5 worm cellular contexts compared by ENCODE assay signal in genomic region chrX:3787431-3788076, ce11.
TF ChIP-seq lines count a peak whose summit lies in the region.

Gene pmpl-1, plus strand, starts transcription at chrX:3788026.

TF ChIP-seq in whole organism, L1 larva, 84 proteins besides CTCF, POLR2A, EP300 and RAD21 (continued from another document and continues in another):
- TF ChIP-seq dsc-1 (tag; optimal IDR thresholded peaks at IDR 0.05; lab: Kevin White, UChicago), result peak; percentile 23
- peak; percentile 80 for TF ChIP-seq nhr-71 (tag; optimal IDR thresholded peaks at IDR 0.05; lab: Kevin White, UChicago)
- TF ChIP-seq lin-35 (GFP tag; optimal IDR thresholded peaks at IDR 0.05; lab: Kevin White, UChicago), result peak; percentile 34
- TF ChIP-seq irx-1 (tag; optimal IDR thresholded peaks at IDR 0.05; lab: Kevin White, UChicago), result peak; percentile 36
- no peak for TF ChIP-seq sox-4 (tag; optimal IDR thresholded peaks at IDR 0.05; lab: Kevin White, UChicago)
- no peak for TF ChIP-seq vab-15 (tag; optimal IDR thresholded peaks at IDR 0.05; lab: Kevin White, UChicago)
- TF ChIP-seq ztf-11 (tag; optimal IDR thresholded peaks at IDR 0.05; lab: Kevin White, UChicago), result peak in 1 of 2 experiments; percentile 11
- TF ChIP-seq Y116A8C.19 (tag; optimal IDR thresholded peaks at IDR 0.05; lab: Kevin White, UChicago; ENCODE audit: borderline replicate concordance), result no peak
- peak in 2 of 3 experiments; percentile 8 to 17 for TF ChIP-seq ceh-82 (tag; optimal IDR thresholded peaks at IDR 0.05; lab: Kevin White, UChicago)
- TF ChIP-seq egl-27 (tag; optimal IDR thresholded peaks at IDR 0.05; lab: Kevin White, UChicago), result no peak
- TF ChIP-seq mdl-1 (tag; optimal IDR thresholded peaks at IDR 0.05; lab: Kevin White, UChicago), result peak in 1 of 2 experiments; percentile 73
- peak; percentile 80 for TF ChIP-seq snu-23 (GFP tag; optimal IDR thresholded peaks at IDR 0.05; lab: Kevin White, UChicago)
- TF ChIP-seq dpl-1 (GFP tag; optimal IDR thresholded peaks at IDR 0.05; lab: Kevin White, UChicago), result peak in 2 of 3 experiments; percentile 4 to 11
- TF ChIP-seq aha-1 (tag; optimal IDR thresholded peaks at IDR 0.05; lab: Kevin White, UChicago), result no peak
- TF ChIP-seq fkh-4 (tag; optimal IDR thresholded peaks at IDR 0.05; lab: Kevin White, UChicago; ENCODE audit: borderline replicate concordance), result no peak
- TF ChIP-seq elt-3 (tag; optimal IDR thresholded peaks at IDR 0.05; lab: Kevin White, UChicago), result peak in 3 of 6 experiments; percentile 28 to 67 (median 48)
- TF ChIP-seq tbx-2 (tag; optimal IDR thresholded peaks at IDR 0.05; lab: Kevin White, UChicago), result peak; percentile 50
- TF ChIP-seq nhr-90 (tag; optimal IDR thresholded peaks at IDR 0.05; lab: Kevin White, UChicago; ENCODE audit: poor library complexity), result peak; percentile 72
- TF ChIP-seq nhr-85 (tag; lab: Kevin White, UChicago), result peak; percentile 95
- TF ChIP-seq mef-2 (tag; optimal IDR thresholded peaks at IDR 0.05; lab: Kevin White, UChicago), result no peak
- TF ChIP-seq C16A3.4 (tag; optimal IDR thresholded peaks at IDR 0.05; lab: Kevin White, UChicago), result peak; percentile 44
- TF ChIP-seq fkh-8 (tag; optimal IDR thresholded peaks at IDR 0.05; lab: Kevin White, UChicago), result no peak
- peak; percentile 50 for TF ChIP-seq unc-130 (tag; optimal IDR thresholded peaks at IDR 0.05; lab: Kevin White, UChicago)
- TF ChIP-seq nhr-20 (tag; optimal IDR thresholded peaks at IDR 0.05; lab: Kevin White, UChicago), result peak; percentile 81
- no peak for TF ChIP-seq lin-13 (GFP tag; optimal IDR thresholded peaks at IDR 0.05; lab: Kevin White, UChicago)

TF ChIP-seq in whole organism, L2 larva, 48 proteins besides CTCF, POLR2A, EP300 and RAD21 (continued from another document):
- TF ChIP-seq nhr-25 (tag; optimal IDR thresholded peaks at IDR 0.05; lab: Kevin White, UChicago) (peak; percentile 95), egl-27 (tag; optimal IDR thresholded peaks at IDR 0.05; lab: Kevin White, UChicago) (peak; percentile 40), peb-1 (tag; optimal IDR thresholded peaks at IDR 0.05; lab: Kevin White, UChicago) (no peak), nhr-12 (tag; optimal IDR thresholded peaks at IDR 0.05; lab: Kevin White, UChicago) (no peak), ceh-16 (tag; optimal IDR thresholded peaks at IDR 0.05; lab: Kevin White, UChicago) (peak; percentile 91), elt-1 (tag; optimal IDR thresholded peaks at IDR 0.05; lab: Kevin White, UChicago) (no peak), lin-13 (GFP tag; optimal IDR thresholded peaks at IDR 0.05; lab: Kevin White, UChicago) (peak; percentile 43), nhr-21 (tag; optimal IDR thresholded peaks at IDR 0.05; lab: Kevin White, UChicago) (peak; percentile 24), unc-62 (GFP tag; optimal IDR thresholded peaks at IDR 0.05; lab: Kevin White, UChicago) (no peak), mbf-1 (tag; optimal IDR thresholded peaks at IDR 0.05; lab: Kevin White, UChicago) (no peak), crh-2 (tag; optimal IDR thresholded peaks at IDR 0.05; lab: Kevin White, UChicago) (peak; percentile 64), nhr-129 (tag; optimal IDR thresholded peaks at IDR 0.05; lab: Kevin White, UChicago) (peak; percentile 74), lsy-2 (tag; optimal IDR thresholded peaks at IDR 0.05; lab: Kevin White, UChicago) (peak in 1 of 2 experiments; percentile 27), blmp-1 (tag; optimal IDR thresholded peaks at IDR 0.05; lab: Kevin White, UChicago; ENCODE audit: insufficient read depth) (peak; percentile 73), unc-39 (tag; optimal IDR thresholded peaks at IDR 0.05; lab: Kevin White, UChicago) (no peak), sem-4 (tag; optimal IDR thresholded peaks at IDR 0.05; lab: Kevin White, UChicago) (peak; percentile 41)

TF ChIP-seq in whole organism, L3 larva, 47 proteins besides CTCF, POLR2A, EP300 and RAD21 (continued from another document and continues in another):
- TF ChIP-seq elt-1 (tag; optimal IDR thresholded peaks at IDR 0.05; lab: Kevin White, UChicago) (no peak), lin-39 (tag; optimal IDR thresholded peaks at IDR 0.05; lab: Kevin White, UChicago) (peak; percentile 58), ZK546.5 (tag; optimal IDR thresholded peaks at IDR 0.05; lab: Kevin White, UChicago) (no peak), ceh-16 (tag; optimal IDR thresholded peaks at IDR 0.05; lab: Kevin White, UChicago) (no peak), aly-2 (tag; optimal IDR thresholded peaks at IDR 0.05; lab: Kevin White, UChicago) (no peak), mml-1 (tag; optimal IDR thresholded peaks at IDR 0.05; lab: Kevin White, UChicago) (no peak), nhr-67 (tag; optimal IDR thresholded peaks at IDR 0.05; lab: Kevin White, UChicago) (no peak), egl-27 (tag; optimal IDR thresholded peaks at IDR 0.05; lab: Kevin White, UChicago) (peak; percentile 2), lin-15B (tag; optimal IDR thresholded peaks at IDR 0.05; lab: Kevin White, UChicago) (no peak), ama-1 (optimal IDR thresholded peaks at IDR 0.05; lab: Kevin White, UChicago) (peak; percentile 57), tbx-2 (tag; optimal IDR thresholded peaks at IDR 0.05; lab: Kevin White, UChicago) (no peak), nhr-11 (tag; optimal IDR thresholded peaks at IDR 0.05; lab: Kevin White, UChicago) (no peak), ceh-82 (tag; optimal IDR thresholded peaks at IDR 0.05; lab: Kevin White, UChicago) (no peak), jun-1 (tag; optimal IDR thresholded peaks at IDR 0.05; lab: Kevin White, UChicago) (peak; percentile 12), nhr-76 (tag; optimal IDR thresholded peaks at IDR 0.05; lab: Kevin White, UChicago) (no peak), nhr-23 (tag; optimal IDR thresholded peaks at IDR 0.05; lab: Kevin White, UChicago) (peak; percentile 58), nhr-28 (tag; optimal IDR thresholded peaks at IDR 0.05; lab: Kevin White, UChicago) (no peak), ceh-9 (tag; optimal IDR thresholded peaks at IDR 0.05; lab: Kevin White, UChicago) (no peak), R02D3.7 (tag; optimal IDR thresholded peaks at IDR 0.05; lab: Kevin White, UChicago) (no peak), fos-1 (tag; optimal IDR thresholded peaks at IDR 0.05; lab: Kevin White, UChicago) (no peak), ztf-11 (tag; optimal IDR thresholded peaks at IDR 0.05; lab: Kevin White, UChicago) (no peak), mdl-1 (tag; optimal IDR thresholded peaks at IDR 0.05; lab: Kevin White, UChicago) (peak; percentile 57), hmg-11 (tag; optimal IDR thresholded peaks at IDR 0.05; lab: Kevin White, UChicago) (no peak), sea-2 (GFP tag; optimal IDR thresholded peaks at IDR 0.05; lab: Kevin White, UChicago) (no peak), unc-62 (GFP tag; optimal IDR thresholded peaks at IDR 0.05; lab: Kevin White, UChicago) (no peak), nhr-237 (tag; optimal IDR thresholded peaks at IDR 0.05; lab: Kevin White, UChicago) (no peak), nhr-77 (tag; optimal IDR thresholded peaks at IDR 0.05; lab: Kevin White, UChicago) (no peak), eor-1 (tag; optimal IDR thresholded peaks at IDR 0.05; lab: Kevin White, UChicago) (no peak), nhr-12 (tag; optimal IDR thresholded peaks at IDR 0.05; lab: Kevin White, UChicago) (no peak), nhr-43 (tag; optimal IDR thresholded peaks at IDR 0.05; lab: Kevin White, UChicago; ENCODE audit: poor library complexity, severe bottlenecking) (peak; percentile 55), nhr-25 (tag; optimal IDR thresholded peaks at IDR 0.05; lab: Kevin White, UChicago) (peak; percentile 95), zag-1 (tag; optimal IDR thresholded peaks at IDR 0.05; lab: Kevin White, UChicago) (no peak), daf-12 (tag; optimal IDR thresholded peaks at IDR 0.05; lab: Kevin White, UChicago) (no peak), skn-1 (tag; optimal IDR thresholded peaks at IDR 0.05; lab: Kevin White, UChicago) (no peak)

TF ChIP-seq in whole organism, L4 larva, 104 proteins besides CTCF, POLR2A, EP300 and RAD21 (continued from another document and continues in another):
- TF ChIP-seq lin-39 (tag; optimal IDR thresholded peaks at IDR 0.05; lab: Kevin White, UChicago) (no peak), ceh-20 (GFP tag; IDR thresholded peaks at IDR 0.05; lab: Robert Waterston, UW) (no peak), mes-2 (tag; optimal IDR thresholded peaks at IDR 0.05; lab: Kevin White, UChicago; ENCODE audit: poor library complexity, severe bottlenecking) (peak; percentile 18), vab-7 (GFP tag; IDR thresholded peaks at IDR 0.05; lab: Robert Waterston, UW) (no peak), mxl-3 (GFP tag; optimal IDR thresholded peaks at IDR 0.05; lab: Kevin White, UChicago) (peak; percentile 2), fkh-10 (GFP tag; optimal IDR thresholded peaks at IDR 0.05; lab: Kevin White, UChicago) (no peak), hif-1 (tag; optimal IDR thresholded peaks at IDR 0.05; lab: Kevin White, UChicago) (no peak), nhr-28 (tag; optimal IDR thresholded peaks at IDR 0.05; lab: Kevin White, UChicago) (peak; percentile 44), unc-39 (tag; optimal IDR thresholded peaks at IDR 0.05; lab: Kevin White, UChicago) (no peak), ces-1 (GFP tag; optimal IDR thresholded peaks at IDR 0.05; lab: Kevin White, UChicago) (no peak), dmd-6 (GFP tag; IDR thresholded peaks at IDR 0.05; lab: Robert Waterston, UW) (peak; percentile 22), hlh-11 (tag; optimal IDR thresholded peaks at IDR 0.05; lab: Kevin White, UChicago) (peak; percentile 44), daf-16 (GFP tag; optimal IDR thresholded peaks at IDR 0.05; lab: Kevin White, UChicago) (peak in 1 of 2 experiments; percentile 16), daf-16 (tag; optimal IDR thresholded peaks at IDR 0.05; lab: Kevin White, UChicago) (peak; percentile 5), lin-15B (tag; optimal IDR thresholded peaks at IDR 0.05; lab: Kevin White, UChicago) (no peak), daf-8 (GFP tag; IDR thresholded peaks at IDR 0.05; lab: Robert Waterston, UW) (no peak), zfp-3 (GFP tag; conservative IDR thresholded peaks at IDR 0.05; lab: Robert Waterston, UW) (no peak), dmd-9 (GFP tag; IDR thresholded peaks at IDR 0.05; lab: Robert Waterston, UW) (no peak), ceh-82 (tag; optimal IDR thresholded peaks at IDR 0.05; lab: Kevin White, UChicago) (no peak), zip-11 (GFP tag; IDR thresholded peaks at IDR 0.05; lab: Robert Waterston, UW) (no peak), zag-1 (tag; optimal IDR thresholded peaks at IDR 0.05; lab: Kevin White, UChicago) (no peak), set-16 (GFP tag; IDR thresholded peaks at IDR 0.05; lab: Robert Waterston, UW) (no peak), Y5F2A.4 (GFP tag; optimal IDR thresholded peaks at IDR 0.05; lab: Kevin White, UChicago) (no peak), ceh-32 (tag; optimal IDR thresholded peaks at IDR 0.05; lab: Kevin White, UChicago; ENCODE audit: poor library complexity) (no peak), daf-19 (GFP tag; conservative IDR thresholded peaks at IDR 0.05; lab: Robert Waterston, UW) (no peak), lsy-2 (tag; optimal IDR thresholded peaks at IDR 0.05; lab: Kevin White, UChicago) (peak; percentile 5 to 31), rbr-2 (tag; optimal IDR thresholded peaks at IDR 0.05; lab: Kevin White, UChicago) (peak; percentile 47), daf-12 (tag; optimal IDR thresholded peaks at IDR 0.05; lab: Kevin White, UChicago) (no peak), nhr-48 (tag; optimal IDR thresholded peaks at IDR 0.05; lab: Kevin White, UChicago) (peak; percentile 22), nhr-41 (GFP tag; IDR thresholded peaks at IDR 0.05; lab: Robert Waterston, UW) (no peak), tag-97 (GFP tag; IDR thresholded peaks at IDR 0.05; lab: Robert Waterston, UW) (no peak), nhr-25 (tag; optimal IDR thresholded peaks at IDR 0.05; lab: Kevin White, UChicago; ENCODE audit: borderline replicate concordance, insufficient read depth) (peak; percentile 66), hmg-1.1 (GFP tag; IDR thresholded peaks at IDR 0.05; lab: Robert Waterston, UW) (peak; percentile 31; the same call in 1 of the 2 replicates), spr-1 (tag; optimal IDR thresholded peaks at IDR 0.05; lab: Kevin White, UChicago) (no peak)

TF ChIP-seq in whole organism, young adult, 124 proteins besides CTCF, POLR2A, EP300 and RAD21 (continued from another document):
- no peak for TF ChIP-seq pbrm-1 (GFP tag; IDR thresholded peaks at IDR 0.05; lab: Robert Waterston, UW)
- no peak for TF ChIP-seq ceh-91 (GFP tag; IDR thresholded peaks at IDR 0.05; lab: Robert Waterston, UW)
- no peak for TF ChIP-seq attf-6 (GFP tag; IDR thresholded peaks at IDR 0.05; lab: Robert Waterston, UW)
- no peak for TF ChIP-seq tbx-9 (tag; optimal IDR thresholded peaks at IDR 0.05; lab: Kevin White, UChicago; ENCODE audit: borderline replicate concordance)
- peak; percentile 5 for TF ChIP-seq lin-40 (tag; optimal IDR thresholded peaks at IDR 0.05; lab: Kevin White, UChicago)
- no peak for TF ChIP-seq pha-4 (tag; optimal IDR thresholded peaks at IDR 0.05; lab: Kevin White, UChicago)
- no peak for TF ChIP-seq cebp-1 (GFP tag; IDR thresholded peaks at IDR 0.05; lab: Robert Waterston, UW)
- TF ChIP-seq cebp-1 (tag; optimal IDR thresholded peaks at IDR 0.05; lab: Kevin White, UChicago), result peak; percentile 15
- no peak for TF ChIP-seq attf-5 (GFP tag; optimal IDR thresholded peaks at IDR 0.05; lab: Kevin White, UChicago)
- no peak for TF ChIP-seq ets-4 (GFP tag; optimal IDR thresholded peaks at IDR 0.05; lab: Kevin White, UChicago)
- no peak for TF ChIP-seq ccch-3 (GFP tag; optimal IDR thresholded peaks at IDR 0.05; lab: Kevin White, UChicago)
- no peak for TF ChIP-seq lsy-27 (tag; optimal IDR thresholded peaks at IDR 0.05; lab: Kevin White, UChicago; ENCODE audit: borderline replicate concordance, insufficient read depth)
- no peak for TF ChIP-seq egl-44 (GFP tag; IDR thresholded peaks at IDR 0.05; lab: Robert Waterston, UW)
